Worm (Caenorhabditis elegans) whole organism, L2 larva: ENCODE data around the gene npp-20.

Experiments
- elt-3 ChIP-seq: sonication (generic microtip); optimal IDR thresholded peaks from 2 replicates; lab custom pipeline; 2017; ENCODE audit warnings: missing biosample characterization, missing genetic modification characterization
- fos-1 ChIP-seq: fragments of 150-350 bp; optimal IDR thresholded peaks from 2 replicates; lab custom pipeline; 2014; ENCODE audit warnings: missing biosample characterization, missing genetic modification characterization
- mdl-1 ChIP-seq, 2 experiments: fragments of 150-350 bp in 1 of 2; sonication (generic microtip) in 1 of 2; optimal IDR thresholded peaks; 2 replicates each; lab custom pipeline; 2017; ENCODE audit warnings: missing biosample characterization in 2 of 2, missing genetic modification characterization in 2 of 2
- peb-1 ChIP-seq: fragments of 150-350 bp; optimal IDR thresholded peaks from 2 replicates; lab custom pipeline; 2014; ENCODE audit warnings: missing biosample characterization, missing genetic modification characterization
- sem-4 ChIP-seq: fragments of 150-350 bp; optimal IDR thresholded peaks from 2 replicates; lab custom pipeline; 2014; ENCODE audit warnings: missing biosample characterization, missing genetic modification reagents, missing genetic modification characterization
- skn-1 ChIP-seq: sonication (generic microtip); optimal IDR thresholded peaks from 2 replicates; lab custom pipeline; 2017; ENCODE audit warnings: missing biosample characterization, missing genetic modification characterization
- snpc-4 ChIP-seq: fragments of 150-350 bp; optimal IDR thresholded peaks from 2 replicates; lab custom pipeline; 2014; ENCODE audit warnings: missing biosample characterization, missing genetic modification characterization
- zag-1 ChIP-seq: fragments of 150-350 bp; optimal IDR thresholded peaks from 2 replicates; lab custom pipeline; 2014; ENCODE audit warnings: missing biosample characterization, missing genetic modification characterization
- ztf-11 ChIP-seq: sonication (generic microtip); optimal IDR thresholded peaks from 2 replicates; lab custom pipeline; 2017; ENCODE audit warnings: missing biosample characterization, missing genetic modification characterization

DNA sequence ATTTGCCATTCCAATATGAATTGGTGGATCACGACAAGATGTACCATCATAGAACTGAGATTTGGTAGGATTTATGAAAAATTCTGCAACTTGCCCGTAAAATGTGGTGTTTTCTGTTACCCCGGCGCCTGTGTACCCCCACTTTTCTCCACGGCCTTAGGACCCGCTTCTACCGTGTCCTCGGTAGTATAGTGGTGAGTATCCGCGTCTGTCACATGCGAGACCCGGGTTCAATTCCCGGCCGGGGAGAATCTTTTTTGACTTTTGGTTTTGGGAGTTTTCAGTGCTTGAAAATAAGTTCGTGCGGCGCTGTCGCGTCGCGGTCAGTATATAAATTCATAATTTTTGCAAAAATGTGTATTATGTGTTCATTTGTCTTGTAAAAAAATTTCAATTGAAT lies 18.6 kb upstream of the npp-20 start:
- TF ChIP-seq snpc-4 (tag; lab: Kevin White, UChicago) = no peak
- no peak for TF ChIP-seq ztf-11 (tag; lab: Kevin White, UChicago)
- no peak for TF ChIP-seq mdl-1 (tag; optimal IDR thresholded peaks at IDR 0.05; lab: Kevin White, UChicago)
- TF ChIP-seq zag-1 (tag; lab: Kevin White, UChicago) = no peak
- no peak for TF ChIP-seq fos-1 (tag; lab: Kevin White, UChicago)
- TF ChIP-seq skn-1 (tag; lab: Kevin White, UChicago) = no peak
- TF ChIP-seq sem-4 = no peak
- no peak for TF ChIP-seq peb-1 (tag; lab: Kevin White, UChicago)
- TF ChIP-seq elt-3 (tag; lab: Kevin White, UChicago) = no peak
